Worm (Caenorhabditis elegans) whole organism, early embryonic: ENCODE measurements around the gene clec-169.
A peak's percentile ranks its signal among the peaks of the same experiment; 100 is the strongest.

Source experiments
- B0310.2 ChIP-seq: sonication (generic microtip); optimal IDR thresholded peaks from 2 replicates; lab custom pipeline; 2016; ENCODE audit warnings: mild to moderate bottlenecking, missing genetic modification characterization, missing compliant biosample characterization
- F13C5.2 ChIP-seq: sonication (generic microtip); optimal IDR thresholded peaks from 2 replicates; lab custom pipeline; 2017; ENCODE audit warnings: mild to moderate bottlenecking, missing genetic modification characterization, inconsistent platforms, missing compliant biosample characterization
- aly-1 ChIP-seq: sonication (generic microtip); optimal IDR thresholded peaks from 2 replicates; lab custom pipeline; 2016; ENCODE audit warnings: missing genetic modification characterization, missing compliant biosample characterization
- ama-1 ChIP-seq: fragments of 150-350 bp; optimal IDR thresholded peaks from 2 replicates; lab custom pipeline; 2014
- ceh-13 ChIP-seq: fragments of 200-800 bp; sonication (Bioruptor generic); optimal IDR thresholded peaks from 2 replicates; lab custom pipeline; 2018; ENCODE audit warnings: mild to moderate bottlenecking, missing genetic modification characterization, missing compliant biosample characterization
- ceh-36 ChIP-seq: sonication (generic microtip); optimal IDR thresholded peaks from 2 replicates; lab custom pipeline; 2016; ENCODE audit warnings: missing genetic modification characterization, inconsistent platforms, missing compliant biosample characterization
- ets-7 ChIP-seq: sonication (generic microtip); optimal IDR thresholded peaks from 2 replicates; lab custom pipeline; 2016; ENCODE audit warnings: missing genotype, missing genetic modification characterization, missing compliant biosample characterization
- flt-1 ChIP-seq: fragments of 200-800 bp; sonication (Bioruptor generic); IDR thresholded peaks from 2 replicates; pipeline ENCODE4 v1.3.6; 2022; ENCODE audit warnings: missing genetic modification characterization, missing compliant biosample characterization
- hmbx-1 ChIP-seq: sonication (generic microtip); optimal IDR thresholded peaks from 2 replicates; lab custom pipeline; 2016; ENCODE audit warnings: mild to moderate bottlenecking, missing genetic modification characterization, missing compliant biosample characterization
- hmg-4 ChIP-seq: fragments of 200-800 bp; sonication (Bioruptor generic); optimal IDR thresholded peaks from 2 replicates; lab custom pipeline; 2018; ENCODE audit warnings: mild to moderate bottlenecking, missing genetic modification characterization, missing compliant biosample characterization
- hnd-1 ChIP-seq: sonication (generic microtip); optimal IDR thresholded peaks from 2 replicates; lab custom pipeline; 2016; ENCODE audit warnings: missing genetic modification characterization, missing compliant biosample characterization
- pes-1 ChIP-seq: fragments of 200-800 bp; sonication (Bioruptor generic); IDR thresholded peaks from 2 replicates; pipeline ENCODE4 v1.3.6; 2022; ENCODE audit warnings: missing genetic modification reagents, missing genetic modification characterization, missing compliant biosample characterization
- scrt-1 ChIP-seq: fragments of 200-800 bp; sonication (Bioruptor generic); IDR thresholded peaks from 2 replicates; pipeline ENCODE4 v1.3.6; 2022; ENCODE audit warnings: missing genetic modification characterization, missing compliant biosample characterization
- sea-1 ChIP-seq: fragments of 200-800 bp; sonication (Bioruptor generic); conservative IDR thresholded peaks from 2 replicates; pipeline ENCODE4 v1.3.6; 2022; ENCODE audit warnings: missing genetic modification characterization, missing compliant biosample characterization
- tbx-11 ChIP-seq: fragments of 200-800 bp; sonication (Bioruptor generic); IDR thresholded peaks from 2 replicates; pipeline ENCODE4 v1.3.6; 2022; ENCODE audit warnings: missing genetic modification characterization, missing compliant biosample characterization
- tbx-37 ChIP-seq: fragments of 200-800 bp; sonication (Bioruptor generic); conservative IDR thresholded peaks from 2 replicates; pipeline ENCODE4 v1.3.6; 2022; ENCODE audit warnings: missing genetic modification reagents, missing genetic modification characterization, missing compliant biosample characterization
- tra-4 ChIP-seq: sonication (generic microtip); optimal IDR thresholded peaks from 2 replicates; lab custom pipeline; 2017; ENCODE audit warnings: missing genetic modification characterization, missing compliant biosample characterization

Gene clec-169

DNA sequence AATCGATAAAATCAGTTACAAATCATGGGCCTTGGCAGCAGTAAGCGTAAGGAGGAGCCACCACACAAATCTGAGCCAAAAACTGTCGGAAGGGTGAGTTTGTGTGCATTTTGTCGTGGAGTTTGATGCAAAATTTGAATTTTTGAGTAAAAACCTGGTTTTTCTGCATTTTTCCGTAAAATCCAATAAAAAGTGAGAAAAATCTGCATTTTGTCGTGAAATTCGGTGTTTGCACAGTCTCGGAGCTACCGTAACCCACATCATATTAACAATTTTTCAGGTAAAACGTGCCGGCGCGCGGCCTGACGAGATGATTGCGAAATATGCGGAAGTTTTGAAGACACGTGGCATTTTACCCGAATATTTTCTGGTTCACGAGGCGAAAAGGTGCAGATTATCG lies 14.8 kb downstream of the clec-169 start:
- TF ChIP-seq hmbx-1 (no peak), tbx-37 (GFP tag; lab: Robert Waterston, UW) (no peak), B0310.2 (tag; lab: Kevin White, UChicago) (no peak), pes-1 (GFP tag; lab: Robert Waterston, UW) (no peak)

DNA sequence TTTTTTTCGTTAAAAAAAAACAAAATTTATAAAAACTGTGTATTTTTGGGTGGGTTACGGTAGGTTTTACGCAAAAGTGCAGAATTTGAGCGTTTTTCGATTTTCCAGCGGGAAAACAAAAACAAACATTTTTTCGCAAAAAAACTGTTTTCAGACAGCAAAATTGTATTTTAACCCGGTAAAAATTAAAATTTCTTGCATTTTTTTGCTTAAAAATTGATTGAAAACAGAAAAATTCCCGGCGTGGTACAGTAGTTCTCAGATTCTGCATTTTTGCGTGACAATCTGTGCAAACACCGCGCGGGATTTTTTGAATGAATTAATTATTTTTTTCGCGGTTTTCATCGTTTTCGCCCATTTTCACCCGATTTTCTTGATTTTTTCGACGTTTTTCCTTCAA lies 15.9 kb downstream of the clec-169 start:
- TF ChIP-seq hmg-4 (GFP tag; lab: Kevin White, UChicago) = no peak
- no peak for TF ChIP-seq aly-1 (tag; lab: Kevin White, UChicago)
- no peak for TF ChIP-seq B0310.2 (tag; lab: Kevin White, UChicago)
- no peak for TF ChIP-seq hmbx-1
- TF ChIP-seq sea-1 (GFP tag; lab: Robert Waterston, UW) = no peak
- no peak for TF ChIP-seq tbx-37 (GFP tag; lab: Robert Waterston, UW)
- TF ChIP-seq scrt-1 (GFP tag; lab: Robert Waterston, UW) = no peak
- no peak for TF ChIP-seq ama-1 (lab: Kevin White, UChicago)
- TF ChIP-seq hnd-1 (tag; lab: Kevin White, UChicago) = no peak
- TF ChIP-seq ceh-13 (GFP tag; lab: Kevin White, UChicago) = no peak
- TF ChIP-seq tra-4 (tag; lab: Kevin White, UChicago) = no peak
- no peak for TF ChIP-seq ets-7 (tag; lab: Kevin White, UChicago)
- TF ChIP-seq ceh-36 (tag; lab: Kevin White, UChicago) = no peak
- TF ChIP-seq tbx-11 = no peak

DNA sequence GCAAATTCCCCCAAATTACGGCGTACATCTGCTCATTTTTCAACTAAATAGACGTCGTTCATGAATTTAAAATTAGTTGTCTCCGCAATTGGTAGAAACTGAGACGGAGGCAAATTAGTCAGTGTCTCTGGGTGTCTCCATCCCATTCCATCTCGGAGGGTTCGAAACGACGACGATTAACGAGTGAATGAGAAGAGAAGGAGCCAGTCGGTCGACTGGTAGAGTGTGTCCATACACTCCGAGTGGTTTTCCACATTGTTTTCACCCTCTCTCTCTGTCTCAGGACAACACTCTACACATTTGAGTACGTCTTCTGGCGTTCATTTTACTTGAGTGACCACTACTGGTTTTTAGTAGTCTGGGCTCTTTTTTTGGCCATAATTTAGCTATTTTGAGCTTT lies 17.8 kb downstream of the clec-169 start:
- TF ChIP-seq hmg-4 (GFP tag; lab: Kevin White, UChicago) = peak; percentile 8
- no peak for TF ChIP-seq tbx-11

ce11 chrIV:1284877-1285276 lies 23.8 kb downstream of the clec-169 start:
- no peak for TF ChIP-seq flt-1 (GFP tag; lab: Robert Waterston, UW)
- no peak for TF ChIP-seq tra-4 (tag; lab: Kevin White, UChicago)
- no peak for TF ChIP-seq hnd-1 (tag; lab: Kevin White, UChicago)
- no peak for TF ChIP-seq aly-1 (tag; lab: Kevin White, UChicago)
- no peak for TF ChIP-seq B0310.2 (tag; lab: Kevin White, UChicago)
- no peak for TF ChIP-seq scrt-1 (GFP tag; lab: Robert Waterston, UW)
- TF ChIP-seq F13C5.2 = no peak

DNA sequence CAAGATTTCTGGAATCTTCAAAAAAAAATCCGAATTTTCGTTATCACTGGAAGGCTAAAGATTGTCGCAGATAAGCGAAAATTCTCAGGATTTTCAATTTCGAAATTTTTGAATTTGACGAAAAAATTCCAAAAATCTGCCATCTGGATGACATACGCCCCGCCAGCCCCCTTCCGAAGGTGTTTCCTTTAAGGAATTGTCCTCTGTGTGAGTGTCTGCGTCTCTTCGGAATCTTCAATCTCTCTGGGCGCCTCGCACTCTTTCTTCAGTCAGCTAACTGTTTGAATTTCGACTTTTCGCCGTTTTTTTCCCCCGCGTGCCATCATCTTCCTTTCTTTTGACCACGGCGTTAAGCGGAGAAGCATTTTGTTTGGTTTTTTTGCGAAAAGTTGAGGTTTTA lies 25.4 kb downstream of the clec-169 start:
- TF ChIP-seq sea-1 (GFP tag; lab: Robert Waterston, UW) (no peak), tbx-37 (GFP tag; lab: Robert Waterston, UW) (no peak), ceh-36 (tag; lab: Kevin White, UChicago) (no peak), hmbx-1 (no peak), aly-1 (tag; lab: Kevin White, UChicago) (no peak), ceh-13 (GFP tag; lab: Kevin White, UChicago) (no peak), tbx-11 (no peak), ets-7 (tag; lab: Kevin White, UChicago) (no peak)

DNA sequence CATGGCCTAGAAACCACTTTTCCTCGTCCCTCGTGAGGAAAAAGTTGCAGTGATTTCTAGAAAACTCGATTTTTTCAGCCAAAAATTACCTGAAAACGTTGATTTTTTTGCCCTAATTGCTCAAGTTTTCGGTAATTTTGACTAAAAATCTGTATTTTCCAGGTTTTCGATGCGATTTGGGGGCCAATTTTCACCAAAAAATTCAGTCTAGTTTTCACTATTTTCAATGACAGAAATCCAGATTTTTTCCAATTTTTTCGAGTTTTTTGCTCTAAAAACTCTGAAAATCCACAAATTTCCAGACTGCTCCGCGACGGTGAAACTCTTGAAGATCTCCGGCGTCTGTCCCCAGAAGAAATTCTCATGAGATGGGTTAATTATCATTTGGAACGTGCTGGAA lies 28.2 kb downstream of the clec-169 start, which contains the start of gene plst-1:
Gene plst-1 (plus strand): TSS at position 301 of the 400 bp plus-strand sequence.
- no peak for TF ChIP-seq tra-4 (tag; lab: Kevin White, UChicago)
- no peak for TF ChIP-seq hmg-4 (GFP tag; lab: Kevin White, UChicago)
- TF ChIP-seq hmbx-1 = no peak
- no peak for TF ChIP-seq F13C5.2
- TF ChIP-seq hnd-1 (tag; lab: Kevin White, UChicago) = no peak
- no peak for TF ChIP-seq flt-1 (GFP tag; lab: Robert Waterston, UW)
- no peak for TF ChIP-seq pes-1 (GFP tag; lab: Robert Waterston, UW)
- no peak for TF ChIP-seq tbx-37 (GFP tag; lab: Robert Waterston, UW)
- no peak for TF ChIP-seq ceh-13 (GFP tag; lab: Kevin White, UChicago)
- no peak for TF ChIP-seq ama-1 (lab: Kevin White, UChicago)
- no peak for TF ChIP-seq aly-1 (tag; lab: Kevin White, UChicago)
- no peak for TF ChIP-seq ceh-36 (tag; lab: Kevin White, UChicago)
- no peak for TF ChIP-seq tbx-11
- no peak for TF ChIP-seq sea-1 (GFP tag; lab: Robert Waterston, UW)
- no peak for TF ChIP-seq scrt-1 (GFP tag; lab: Robert Waterston, UW)
- no peak for TF ChIP-seq ets-7 (tag; lab: Kevin White, UChicago)
- no peak for TF ChIP-seq B0310.2 (tag; lab: Kevin White, UChicago)

ce11 chrIV:1298984-1299383 lies 37.9 kb downstream of the clec-169 start:
- TF ChIP-seq scrt-1 (GFP tag; lab: Robert Waterston, UW) = no peak
- no peak for TF ChIP-seq aly-1 (tag; lab: Kevin White, UChicago)
- TF ChIP-seq tbx-11 = no peak
- TF ChIP-seq hnd-1 (tag; lab: Kevin White, UChicago) = no peak
- no peak for TF ChIP-seq B0310.2 (tag; lab: Kevin White, UChicago)
- no peak for TF ChIP-seq sea-1 (GFP tag; lab: Robert Waterston, UW)
- no peak for TF ChIP-seq ceh-36 (tag; lab: Kevin White, UChicago)
- TF ChIP-seq pes-1 (GFP tag; lab: Robert Waterston, UW) = no peak
- no peak for TF ChIP-seq ama-1 (lab: Kevin White, UChicago)
- no peak for TF ChIP-seq flt-1 (GFP tag; lab: Robert Waterston, UW)
- TF ChIP-seq ceh-13 (GFP tag; lab: Kevin White, UChicago) = no peak

DNA sequence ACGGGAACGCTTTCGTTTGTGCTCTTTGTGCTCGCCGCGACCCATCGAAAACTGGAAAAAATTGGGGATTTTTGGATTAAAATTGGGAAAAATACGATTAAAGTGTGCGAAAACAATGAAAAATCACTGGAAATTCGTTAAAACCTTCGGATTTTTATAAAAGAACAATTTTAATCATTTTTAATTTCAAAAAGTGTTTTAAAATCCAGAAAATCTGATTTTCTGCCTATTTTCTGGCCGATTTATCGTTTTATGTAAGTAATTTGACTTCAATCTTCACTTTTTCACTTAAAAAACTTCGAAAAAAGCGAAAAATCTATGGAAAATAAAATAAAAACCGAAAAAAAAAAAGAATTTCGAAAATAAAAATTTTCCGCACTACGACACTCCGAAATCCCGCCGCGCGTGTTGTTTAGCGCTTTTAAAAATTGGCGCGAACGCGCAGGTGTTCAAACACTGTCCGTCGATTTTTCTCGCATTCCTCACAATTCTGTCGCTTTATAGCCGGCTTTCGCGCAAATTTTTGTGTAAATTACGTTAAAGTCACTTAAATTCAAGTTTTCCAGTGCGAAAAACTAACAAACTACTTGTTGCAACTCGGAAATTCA lies 48.6 kb downstream of the clec-169 start, which contains the start of the genes ddx-46 and F53H1.4:
Gene ddx-46 (minus strand): TSS at position 51 of the 608 bp plus-strand sequence.
Gene F53H1.4 (plus strand): TSS at position 567 of the 608 bp plus-strand sequence.
- no peak for TF ChIP-seq ama-1 (lab: Kevin White, UChicago)
- TF ChIP-seq pes-1 (GFP tag; lab: Robert Waterston, UW) = 0 out of 2 replicates have a peak, but pooled peaks have one; percentile 39
